Fruit fly (Drosophila melanogaster) whole organism, embryonic: ENCODE data around the gene CG33332.
A peak's percentile ranks its signal among the peaks of the same experiment; 100 is the strongest.

ENCODE experiments used
- Atf-2 ChIP-seq: fragments of 200-800 bp; sonication (Bioruptor generic); optimal IDR thresholded peaks from 2 replicates; lab custom pipeline; 2016; ENCODE audit warnings: missing biosample characterization, missing genetic modification characterization
- Atf3 ChIP-seq: fragments of 200-800 bp; sonication (Bioruptor generic); optimal IDR thresholded peaks from 3 replicates; lab custom pipeline; 2016; ENCODE audit warnings: missing biosample characterization, missing genetic modification characterization
- BtbVII ChIP-seq: fragments of 200-800 bp; sonication (Bioruptor generic); optimal IDR thresholded peaks from 3 replicates; lab custom pipeline; 2017; ENCODE audit warnings: missing biosample characterization, mild to moderate bottlenecking, missing genetic modification characterization
- CG11247 ChIP-seq: fragments of 200-800 bp; sonication (Bioruptor generic); IDR thresholded peaks from 2 replicates; pipeline ENCODE4 v1.3.6; 2022; ENCODE audit warnings: missing biosample characterization, missing genetic modification characterization
- CG11723 ChIP-seq: fragments of 200-800 bp; sonication (Bioruptor generic); optimal IDR thresholded peaks from 2 replicates; lab custom pipeline; 2017; ENCODE audit warnings: missing biosample characterization, mild to moderate bottlenecking, missing genetic modification characterization
- CG13894 ChIP-seq: fragments of 200-800 bp; sonication (Bioruptor generic); optimal IDR thresholded peaks from 3 replicates; lab custom pipeline; 2018; ENCODE audit warnings: missing biosample characterization, mild to moderate bottlenecking, missing genetic modification characterization, moderate library complexity
- CG14441 ChIP-seq: fragments of 200-800 bp; sonication (Bioruptor generic); IDR thresholded peaks from 2 replicates; pipeline ENCODE4 v1.3.6; 2022; ENCODE audit warnings: missing biosample characterization, missing genetic modification characterization
- CG15073 ChIP-seq: fragments of 200-800 bp; sonication (Bioruptor generic); optimal IDR thresholded peaks from 2 replicates; lab custom pipeline; 2016; ENCODE audit warnings: missing biosample characterization, missing genetic modification characterization
- CG1602 ChIP-seq: fragments of 200-800 bp; sonication (Bioruptor generic); optimal IDR thresholded peaks from 3 replicates; lab custom pipeline; 2016; ENCODE audit warnings: missing biosample characterization, missing genetic modification characterization
- CG17802 ChIP-seq: fragments of 200-800 bp; sonication (Bioruptor generic); optimal IDR thresholded peaks from 2 replicates; lab custom pipeline; 2018; ENCODE audit warnings: missing biosample characterization, mild to moderate bottlenecking, missing genetic modification characterization, moderate library complexity
- CG2889 ChIP-seq: fragments of 200-800 bp; sonication (Bioruptor generic); IDR thresholded peaks from 3 replicates; pipeline ENCODE4 v1.3.6; 2022; ENCODE audit warnings: missing biosample characterization, missing genetic modification characterization
- CG3163 ChIP-seq: fragments of 200-800 bp; sonication (Bioruptor generic); optimal IDR thresholded peaks from 3 replicates; lab custom pipeline; 2016; ENCODE audit warnings: missing biosample characterization, missing genetic modification characterization
- CG3281 ChIP-seq: fragments of 200-800 bp; sonication (Bioruptor generic); optimal IDR thresholded peaks from 3 replicates; lab custom pipeline; 2017; ENCODE audit warnings: missing biosample characterization, mild to moderate bottlenecking, missing genetic modification characterization
- CG3407 ChIP-seq: fragments of 200-800 bp; sonication (Bioruptor generic); optimal IDR thresholded peaks from 2 replicates; lab custom pipeline; 2018; ENCODE audit warnings: missing biosample characterization, mild to moderate bottlenecking, missing genetic modification characterization
- CG4617 ChIP-seq: fragments of 200-800 bp; sonication (Bioruptor generic); optimal IDR thresholded peaks from 3 replicates; lab custom pipeline; 2016; ENCODE audit warnings: missing biosample characterization, missing genetic modification characterization, borderline replicate concordance
- CG4707 ChIP-seq: fragments of 200-800 bp; sonication (Bioruptor generic); optimal IDR thresholded peaks from 2 replicates; lab custom pipeline; 2018; ENCODE audit warnings: missing biosample characterization, mild to moderate bottlenecking, missing genetic modification characterization, moderate library complexity
- CG7928 ChIP-seq: fragments of 200-800 bp; sonication (Bioruptor generic); optimal IDR thresholded peaks from 2 replicates; lab custom pipeline; 2017; ENCODE audit warnings: missing biosample characterization, mild to moderate bottlenecking, missing genetic modification characterization
- CG7987 ChIP-seq: fragments of 200-800 bp; sonication (Bioruptor generic); optimal IDR thresholded peaks from 2 replicates; lab custom pipeline; 2018; ENCODE audit warnings: missing biosample characterization, mild to moderate bottlenecking, missing genetic modification characterization, moderate library complexity
- CG9437 ChIP-seq: fragments of 200-800 bp; sonication (Bioruptor generic); optimal IDR thresholded peaks from 2 replicates; lab custom pipeline; 2018; ENCODE audit warnings: missing biosample characterization, mild to moderate bottlenecking, missing genetic modification characterization
- CG9797 ChIP-seq: fragments of 200-800 bp; sonication (Bioruptor generic); optimal IDR thresholded peaks from 3 replicates; lab custom pipeline; 2018; ENCODE audit warnings: missing biosample characterization, mild to moderate bottlenecking, missing genetic modification characterization
- CkIIα-i1 ChIP-seq: fragments of 200-800 bp; sonication (Bioruptor generic); IDR thresholded peaks from 2 replicates; pipeline ENCODE4 v1.3.6; 2022; ENCODE audit warnings: missing biosample characterization, missing genetic modification characterization
- Deaf1 ChIP-seq: fragments of 200-800 bp; optimal IDR thresholded peaks from 3 replicates; lab custom pipeline; 2019; ENCODE audit warnings: missing biosample characterization, mild to moderate bottlenecking, missing genetic modification characterization, moderate library complexity
- Dfd ChIP-seq, 2 experiments: fragments of >200 bp; optimal IDR thresholded peaks; 2 replicates each; lab custom pipeline; 2017; ENCODE audit warnings: missing biosample characterization in 2 of 2, missing genetic modification characterization in 2 of 2
- Hey ChIP-seq: fragments of 200-800 bp; sonication (Bioruptor generic); optimal IDR thresholded peaks from 3 replicates; lab custom pipeline; 2018; ENCODE audit warnings: missing biosample characterization, mild to moderate bottlenecking, missing genetic modification characterization
- Med ChIP-seq: fragments of 200-800 bp; sonication (Bioruptor generic); peaks from one replicate; lab custom pipeline; 2016; ENCODE audit warnings: missing biosample characterization, missing genetic modification characterization, mild to moderate bottlenecking, inconsistent platforms, moderate library complexity
- NC2α ChIP-seq: fragments of 200-800 bp; sonication (Bioruptor generic); optimal IDR thresholded peaks from 2 replicates; lab custom pipeline; 2016; ENCODE audit warnings: missing biosample characterization, missing genetic modification characterization
- NFAT ChIP-seq: fragments of 200-800 bp; sonication (Bioruptor generic); IDR thresholded peaks from 2 replicates; pipeline ENCODE4 v1.3.6; 2022; ENCODE audit warnings: missing biosample characterization, missing genetic modification characterization
- Nf-YB ChIP-seq: fragments of 200-800 bp; sonication (Bioruptor generic); optimal IDR thresholded peaks from 3 replicates; lab custom pipeline; 2019; ENCODE audit warnings: missing biosample characterization, mild to moderate bottlenecking, missing genetic modification characterization, moderate library complexity
- Sox100B ChIP-seq: fragments of 200-800 bp; sonication (Bioruptor generic); optimal IDR thresholded peaks from 3 replicates; lab custom pipeline; 2018; ENCODE audit warnings: missing biosample characterization, mild to moderate bottlenecking, missing genetic modification characterization
- Ssrp ChIP-seq: fragments of 200-800 bp; sonication (Bioruptor generic); optimal IDR thresholded peaks from 2 replicates; lab custom pipeline; 2018; ENCODE audit warnings: missing biosample characterization, mild to moderate bottlenecking, missing genetic modification characterization, moderate library complexity
- Xrp1 ChIP-seq: fragments of 200-800 bp; sonication (Bioruptor generic); IDR thresholded peaks from 2 replicates; pipeline ENCODE4 v1.3.6; 2022; ENCODE audit warnings: missing biosample characterization, missing genetic modification characterization
- bbx ChIP-seq: fragments of 200-800 bp; sonication (Bioruptor generic); IDR thresholded peaks from 2 replicates; pipeline ENCODE4 v1.3.6; 2022; ENCODE audit warnings: missing biosample characterization, missing genetic modification characterization; ENCODE audit not compliant: partially characterized antibody
- bowl ChIP-seq: fragments of 200-800 bp; sonication (Bioruptor generic); IDR thresholded peaks from 2 replicates; pipeline ENCODE4 v1.3.6; 2022; ENCODE audit warnings: missing biosample characterization, missing genetic modification characterization
- chn ChIP-seq: fragments of 200-800 bp; sonication (Bioruptor generic); optimal IDR thresholded peaks from 2 replicates; lab custom pipeline; 2016; ENCODE audit warnings: missing biosample characterization, missing genetic modification characterization
- dan ChIP-seq: fragments of 200-800 bp; sonication (Bioruptor generic); IDR thresholded peaks from 2 replicates; pipeline ENCODE4 v1.3.6; 2022; ENCODE audit warnings: missing biosample characterization, missing genetic modification characterization
- dati ChIP-seq: fragments of 200-800 bp; sonication (Bioruptor generic); IDR thresholded peaks from 2 replicates; pipeline ENCODE4 v1.3.6; 2022; ENCODE audit warnings: missing biosample characterization, missing genetic modification characterization
- fu2 ChIP-seq: fragments of 200-800 bp; sonication (Bioruptor generic); optimal IDR thresholded peaks from 2 replicates; lab custom pipeline; 2016; ENCODE audit warnings: missing biosample characterization, missing genetic modification characterization
- hb ChIP-seq: fragments of 200-800 bp; sonication (Bioruptor generic); IDR thresholded peaks from 3 replicates; pipeline ENCODE4 v1.3.6; 2022; ENCODE audit warnings: missing biosample characterization, missing genetic modification characterization; ENCODE audit not compliant: partially characterized antibody
- inv ChIP-seq: fragments of 200-800 bp; sonication (Bioruptor generic); IDR thresholded peaks from 2 replicates; pipeline ENCODE4 v1.3.6; 2022; ENCODE audit warnings: missing biosample characterization, missing genetic modification characterization; ENCODE audit not compliant: partially characterized antibody
- kay ChIP-seq: fragments of 200-800 bp; sonication (Bioruptor generic); optimal IDR thresholded peaks from 2 replicates; lab custom pipeline; 2016; ENCODE audit warnings: missing biosample characterization, missing genetic modification characterization
- ken ChIP-seq: fragments of 200-800 bp; sonication (Bioruptor generic); IDR thresholded peaks from 3 replicates; pipeline ENCODE4 v1.3.6; 2022; ENCODE audit warnings: missing biosample characterization, missing genetic modification characterization
- kni ChIP-seq: fragments of 200-800 bp; sonication (Bioruptor generic); optimal IDR thresholded peaks from 3 replicates; lab custom pipeline; 2017; ENCODE audit warnings: mild to moderate bottlenecking, missing biosample characterization, missing genetic modification reagents, missing genetic modification characterization
- phol ChIP-seq: fragments of 200-800 bp; sonication (Bioruptor generic); optimal IDR thresholded peaks from 3 replicates; lab custom pipeline; 2018; ENCODE audit warnings: missing biosample characterization, mild to moderate bottlenecking, missing genetic modification characterization, moderate library complexity
- pros ChIP-seq: fragments of 200-800 bp; sonication (Bioruptor generic); optimal IDR thresholded peaks from 3 replicates; lab custom pipeline; 2019; ENCODE audit warnings: missing biosample characterization, mild to moderate bottlenecking, missing genetic modification characterization, moderate library complexity
- repo ChIP-seq: fragments of 200-800 bp; sonication (Bioruptor generic); optimal IDR thresholded peaks from 2 replicates; lab custom pipeline; 2016; ENCODE audit warnings: missing biosample characterization, missing genetic modification characterization
- sc ChIP-seq, 3 experiments: fragments of >200 bp in 2 of 3; fragments of 200-800 bp in 1 of 3; sonication (Bioruptor generic) in 1 of 3; optimal IDR thresholded peaks; 2 replicates in 2 of 3; 3 replicates in 1 of 3; lab custom pipeline; 2017; ENCODE audit warnings: mild to moderate bottlenecking in 1 of 3, missing biosample characterization in 1 of 3, missing genetic modification characterization in 1 of 3, missing genetic modification reagents in 1 of 3
- sr ChIP-seq: fragments of 200-800 bp; sonication (Bioruptor generic); IDR thresholded peaks from 3 replicates; pipeline ENCODE4 v1.3.6; 2022; ENCODE audit warnings: missing biosample characterization, missing genetic modification characterization
- tap ChIP-seq: fragments of 200-800 bp; optimal IDR thresholded peaks from 3 replicates; lab custom pipeline; 2019; ENCODE audit warnings: missing biosample characterization, mild to moderate bottlenecking, missing genetic modification characterization, moderate library complexity
- tin ChIP-seq: fragments of 200-800 bp; sonication (Bioruptor generic); optimal IDR thresholded peaks from 3 replicates; lab custom pipeline; 2016; ENCODE audit warnings: missing biosample characterization, missing genetic modification characterization
- toy ChIP-seq: fragments of 200-800 bp; sonication (Bioruptor generic); IDR thresholded peaks from 2 replicates; pipeline ENCODE4 v1.3.6; 2022; ENCODE audit warnings: missing biosample characterization, missing genetic modification characterization

The CG33332 gene

dm6 chr3R:14886011-14886534 lies at the start of gene CG33332, which contains the start of the genes Rrp6 and CG33331 (continued):
- TF ChIP-seq NC2α (GFP tag; lab: Kevin White, UChicago) (no peak), Ssrp (peak; percentile 68), CG3163 (GFP tag; lab: Kevin White, UChicago) (peak; percentile 1), Dfd (GFP tag; optimal IDR thresholded peaks at IDR 0.05; lab: Kevin White, UChicago) (no peak), chn (peak; percentile 46), toy (no peak), CG7987 (GFP tag; lab: Kevin White, UChicago) (peak; percentile 57), kni (no peak), Atf-2 (GFP tag; lab: Kevin White, UChicago) (peak; percentile 35), phol (tag; lab: Kevin White, UChicago) (peak; percentile 80), tap (tag; lab: Kevin White, UChicago) (no peak), dati (GFP tag; lab: Robert Waterston, UW) (no peak), tin (peak; percentile 77), CG11723 (GFP tag; lab: Kevin White, UChicago) (peak; percentile 55), repo (GFP tag; lab: Kevin White, UChicago) (peak; percentile 22), CG4617 (GFP tag; lab: Kevin White, UChicago) (peak; percentile 63), fu2 (GFP tag; lab: Kevin White, UChicago) (peak; percentile 66), bbx (GFP tag; lab: Robert Waterston, UW) (peak; percentile 63), ken (GFP tag; lab: Robert Waterston, UW) (peak; percentile 55; the same call in 1 of the 3 replicates), Hey (no peak), CG14441 (GFP tag; lab: Robert Waterston, UW) (peak; percentile 43; the same call in 1 of the 2 replicates), pros (GFP tag; lab: Kevin White, UChicago) (no peak), CG11247 (GFP tag; lab: Robert Waterston, UW) (peak; percentile 65), CG2889 (GFP tag; lab: Robert Waterston, UW) (no peak), Atf3 (GFP tag; lab: Kevin White, UChicago) (peak; percentile 14), dan (GFP tag; lab: Robert Waterston, UW) (no peak), CG9797 (GFP tag; lab: Kevin White, UChicago) (peak; percentile 3), CG9437 (GFP tag; lab: Kevin White, UChicago) (peak; percentile 66), NFAT (GFP tag; lab: Robert Waterston, UW) (peak; percentile 62), CG7928 (GFP tag; lab: Kevin White, UChicago) (peak; percentile 83), CkIIα-i1 (GFP tag; lab: Robert Waterston, UW) (no peak), CG15073 (GFP tag; lab: Kevin White, UChicago) (no peak), bowl (GFP tag; lab: Robert Waterston, UW) (no peak), Xrp1 (GFP tag; lab: Robert Waterston, UW) (peak; percentile 63), Nf-YB (GFP tag; lab: Kevin White, UChicago) (peak; percentile 15), CG17802 (tag; lab: Kevin White, UChicago) (no peak), kay (no peak), inv (no peak), CG4707 (GFP tag; lab: Kevin White, UChicago) (no peak), Med (GFP tag; lab: Kevin White, UChicago) (peak; percentile 95), CG3407 (GFP tag; lab: Kevin White, UChicago) (no peak), Deaf1 (tag; lab: Kevin White, UChicago) (no peak), Sox100B (GFP tag; lab: Kevin White, UChicago) (no peak), BtbVII (GFP tag; lab: Kevin White, UChicago) (peak; percentile 44), CG1602 (peak; percentile 63), CG13894 (tag; lab: Kevin White, UChicago) (peak; percentile 66), sr (GFP tag; lab: Robert Waterston, UW) (no peak), sc (optimal IDR thresholded peaks at IDR 0.05; lab: Kevin White, UChicago) (no peak), sc (GFP tag; optimal IDR thresholded peaks at IDR 0.05; lab: Kevin White, UChicago) (peak; percentile 33), hb (GFP tag; lab: Robert Waterston, UW) (0 out of 3 replicates have a peak, but pooled peaks have one; percentile 44), CG3281 (GFP tag; lab: Kevin White, UChicago) (peak; percentile 87)
